Fruit fly (Drosophila melanogaster): ENCODE data around the gene PICK1.

DNA sequence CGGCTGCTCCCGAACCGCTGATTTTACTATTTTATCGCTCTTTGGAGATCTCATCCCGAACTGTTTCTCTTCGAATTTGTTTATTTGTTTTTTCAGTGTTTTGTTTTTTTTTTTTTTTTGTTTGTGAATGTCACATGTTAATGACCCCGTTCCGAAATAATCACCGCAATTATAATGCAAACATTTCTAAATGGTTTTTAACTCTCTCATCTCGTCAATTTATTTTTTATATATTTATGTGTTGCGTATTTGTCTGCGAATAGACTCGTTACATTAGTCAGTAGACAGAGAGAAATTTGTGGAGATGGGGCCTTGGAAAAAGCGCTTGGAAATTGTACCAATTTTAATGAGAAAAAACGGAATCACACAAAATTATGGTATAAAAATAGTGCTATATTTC is 25.2 kb upstream of the PICK1 start, which contains the start of gene Nepl7:
- TF ChIP-seq CG31627 (GFP tag; optimal IDR thresholded peaks at IDR 0.05) (no peak), ss (GFP tag; optimal IDR thresholded peaks at IDR 0.05) (no peak), OdsH (GFP tag; optimal IDR thresholded peaks at IDR 0.05) (no peak), CG15336 (GFP tag; IDR thresholded peaks at IDR 0.05) (no peak), CG6276 (GFP tag; optimal IDR thresholded peaks at IDR 0.05) (no peak), Ets96B (tag; optimal IDR thresholded peaks at IDR 0.05) (no peak), CG11294 (GFP tag; IDR thresholded peaks at IDR 0.05) (no peak), Blimp-1 (GFP tag; optimal IDR thresholded peaks at IDR 0.05) (no peak), CG3032 (tag; optimal IDR thresholded peaks at IDR 0.05) (no peak), CG11902 (GFP tag; optimal IDR thresholded peaks at IDR 0.05) (no peak)

Data from whole organism, prepupa.